Worm (Caenorhabditis elegans) whole organism, L2 larva: ENCODE results near the gene nhr-65.

Experiments
- ama-1 ChIP-seq: fragments of 150-350 bp; optimal IDR thresholded peaks from 2 replicates; lab custom pipeline; 2018; ENCODE audit warnings: inconsistent platforms
- ceh-16 ChIP-seq: fragments of 150-350 bp; optimal IDR thresholded peaks from 2 replicates; lab custom pipeline; 2014; ENCODE audit warnings: missing biosample characterization, missing genetic modification characterization
- egl-27 ChIP-seq: sonication (generic microtip); optimal IDR thresholded peaks from 3 replicates; lab custom pipeline; 2017; ENCODE audit warnings: missing biosample characterization, missing genetic modification reagents, missing genetic modification characterization
- elt-1 ChIP-seq: fragments of 150-350 bp; optimal IDR thresholded peaks from 2 replicates; lab custom pipeline; 2014; ENCODE audit warnings: missing biosample characterization, missing genetic modification characterization
- lin-11 ChIP-seq: fragments of 150-350 bp; sonication (generic microtip); optimal IDR thresholded peaks from 2 replicates; lab custom pipeline; 2014; ENCODE audit warnings: missing biosample characterization, missing genetic modification characterization, inconsistent platforms, mixed read lengths
- lsy-2 ChIP-seq, 2 experiments: fragments of 150-350 bp in 1 of 2; sonication (generic microtip) in 1 of 2; optimal IDR thresholded peaks; 2 replicates each; lab custom pipeline; 2014 to 2017; ENCODE audit warnings: missing biosample characterization in 2 of 2, missing genetic modification characterization in 2 of 2
- mab-5 ChIP-seq: fragments of 150-350 bp; optimal IDR thresholded peaks from 2 replicates; lab custom pipeline; 2014; ENCODE audit warnings: missing biosample characterization, missing genetic modification characterization
- mdl-1 ChIP-seq, 2 experiments: fragments of 150-350 bp in 1 of 2; sonication (generic microtip) in 1 of 2; optimal IDR thresholded peaks; 2 replicates each; lab custom pipeline; 2017; ENCODE audit warnings: missing biosample characterization in 2 of 2, missing genetic modification characterization in 2 of 2
- nhr-237 ChIP-seq: fragments of 150-350 bp; optimal IDR thresholded peaks from 2 replicates; lab custom pipeline; 2014; ENCODE audit warnings: missing biosample characterization, missing genetic modification characterization
- sma-3 ChIP-seq: sonication (generic microtip); optimal IDR thresholded peaks from 2 replicates; lab custom pipeline; 2016; ENCODE audit warnings: missing genetic modification reagents, missing genetic modification characterization, missing compliant biosample characterization
- sma-9 ChIP-seq, 2 experiments: fragments of 150-350 bp in 1 of 2; sonication (generic microtip) in 1 of 2; optimal IDR thresholded peaks; 2 replicates each; lab custom pipeline; 2014 to 2016; ENCODE audit warnings: missing genetic modification characterization in 2 of 2, mild to moderate bottlenecking in 1 of 2, missing biosample characterization in 1 of 2, missing compliant biosample characterization in 1 of 2, missing genetic modification reagents in 1 of 2, moderate library complexity in 1 of 2
- unc-62 ChIP-seq: fragments of 150-350 bp; optimal IDR thresholded peaks from 2 replicates; lab custom pipeline; 2014; ENCODE audit warnings: missing biosample characterization, missing genetic modification reagents, missing genetic modification characterization

ce11 chrV:18827374-18827773, 11.7 kb upstream of the nhr-65 start:
- TF ChIP-seq sma-9 (GFP tag; optimal IDR thresholded peaks at IDR 0.05; lab: Kevin White, UChicago): no peak
- no peak for TF ChIP-seq sma-9 (tag; optimal IDR thresholded peaks at IDR 0.05; lab: Kevin White, UChicago)
- TF ChIP-seq lin-11: no peak
- no peak for TF ChIP-seq ama-1
- TF ChIP-seq ceh-16 (tag; lab: Kevin White, UChicago): no peak
- TF ChIP-seq unc-62: no peak
- TF ChIP-seq sma-3 (GFP tag; lab: Kevin White, UChicago): no peak
- no peak for TF ChIP-seq mab-5
- TF ChIP-seq mdl-1 (tag; optimal IDR thresholded peaks at IDR 0.05; lab: Kevin White, UChicago): no peak
- no peak for TF ChIP-seq lsy-2 (tag; optimal IDR thresholded peaks at IDR 0.05; lab: Kevin White, UChicago)
- no peak for TF ChIP-seq nhr-237 (tag; lab: Kevin White, UChicago)
- no peak for TF ChIP-seq elt-1 (tag; lab: Kevin White, UChicago)
- TF ChIP-seq egl-27 (tag; lab: Kevin White, UChicago): no peak
